Fruit fly (Drosophila melanogaster) whole organism, embryonic: ENCODE measurements around the gene CG1552.

Experiments used
- ATbp ChIP-seq: fragments of 200-800 bp; sonication (Bioruptor generic); optimal IDR thresholded peaks from 2 replicates; lab custom pipeline; 2017; ENCODE audit warnings: missing biosample characterization, mild to moderate bottlenecking, missing genetic modification characterization, missing genetic modification reagents
- CG10209 ChIP-seq: fragments of 200-800 bp; sonication (Bioruptor generic); optimal IDR thresholded peaks from 3 replicates; lab custom pipeline; 2017; ENCODE audit warnings: missing biosample characterization, mild to moderate bottlenecking, missing genetic modification characterization, missing genetic modification reagents
- CG12155 ChIP-seq: fragments of 200-800 bp; sonication (Bioruptor generic); optimal IDR thresholded peaks from 3 replicates; lab custom pipeline; 2016; ENCODE audit warnings: missing biosample characterization, missing genetic modification characterization
- CG12299 ChIP-seq: fragments of 200-800 bp; sonication (Bioruptor generic); optimal IDR thresholded peaks from 2 replicates; lab custom pipeline; 2018; ENCODE audit warnings: missing biosample characterization, mild to moderate bottlenecking, missing genetic modification characterization
- CG12744 ChIP-seq: fragments of 200-800 bp; sonication (Bioruptor generic); optimal IDR thresholded peaks from 2 replicates; lab custom pipeline; 2016; ENCODE audit warnings: missing biosample characterization, missing genetic modification characterization
- CG13296 ChIP-seq: fragments of 200-800 bp; sonication (Bioruptor generic); optimal IDR thresholded peaks from 3 replicates; lab custom pipeline; 2018; ENCODE audit warnings: missing biosample characterization, mild to moderate bottlenecking, missing genetic modification characterization
- CG13775 ChIP-seq: fragments of 200-800 bp; sonication (Bioruptor generic); optimal IDR thresholded peaks from 3 replicates; lab custom pipeline; 2017; ENCODE audit warnings: missing biosample characterization, mild to moderate bottlenecking, missing genetic modification characterization
- CG15269 ChIP-seq: fragments of 200-800 bp; sonication (Bioruptor generic); optimal IDR thresholded peaks from 2 replicates; lab custom pipeline; 2018; ENCODE audit warnings: missing biosample characterization, mild to moderate bottlenecking, missing genetic modification characterization, moderate library complexity
- CG1602 ChIP-seq: fragments of 200-800 bp; sonication (Bioruptor generic); optimal IDR thresholded peaks from 3 replicates; lab custom pipeline; 2016; ENCODE audit warnings: missing biosample characterization, missing genetic modification characterization
- CG17328 ChIP-seq: fragments of 200-800 bp; sonication (Bioruptor generic); IDR thresholded peaks from 2 replicates; pipeline ENCODE4 v1.3.6; 2022; ENCODE audit warnings: missing biosample characterization, missing genetic modification characterization
- CG2116 ChIP-seq: fragments of 200-800 bp; sonication (Bioruptor generic); optimal IDR thresholded peaks from 3 replicates; lab custom pipeline; 2018; ENCODE audit warnings: missing biosample characterization, mild to moderate bottlenecking, missing genetic modification characterization
- CG2199 ChIP-seq: fragments of 200-800 bp; sonication (Bioruptor generic); IDR thresholded peaks from 3 replicates; pipeline ENCODE4 v1.3.6; 2022; ENCODE audit warnings: missing biosample characterization, missing genetic modification characterization
- CG31441 ChIP-seq: fragments of 200-800 bp; sonication (Bioruptor generic); IDR thresholded peaks from 2 replicates; pipeline ENCODE4 v1.3.6; 2022; ENCODE audit warnings: missing biosample characterization, missing genetic modification characterization
- CG32532 ChIP-seq: fragments of 200-800 bp; sonication (Bioruptor generic); IDR thresholded peaks from 2 replicates; pipeline ENCODE4 v1.3.6; 2022; ENCODE audit warnings: missing biosample characterization, missing genetic modification characterization
- CG32767 ChIP-seq: fragments of 200-800 bp; sonication (Bioruptor generic); IDR thresholded peaks from 2 replicates; pipeline ENCODE4 v1.3.6; 2022; ENCODE audit warnings: missing biosample characterization, missing genetic modification characterization
- CG4360 ChIP-seq: fragments of 200-800 bp; sonication (Bioruptor generic); IDR thresholded peaks from 2 replicates; pipeline ENCODE4 v1.3.6; 2022; ENCODE audit warnings: missing biosample characterization, missing genetic modification characterization
- CG4617 ChIP-seq: fragments of 200-800 bp; sonication (Bioruptor generic); optimal IDR thresholded peaks from 3 replicates; lab custom pipeline; 2016; ENCODE audit warnings: missing biosample characterization, missing genetic modification characterization, borderline replicate concordance
- CG6854 ChIP-seq: fragments of 200-800 bp; sonication (Bioruptor generic); optimal IDR thresholded peaks from 3 replicates; lab custom pipeline; 2017; ENCODE audit warnings: missing biosample characterization, mild to moderate bottlenecking, missing genetic modification characterization
- CG8924 ChIP-seq: fragments of 200-800 bp; optimal IDR thresholded peaks from 3 replicates; lab custom pipeline; 2019; ENCODE audit warnings: missing biosample characterization, mild to moderate bottlenecking, missing genetic modification characterization, moderate library complexity
- CrebB ChIP-seq: fragments of 200-800 bp; sonication (Bioruptor generic); optimal IDR thresholded peaks from 3 replicates; lab custom pipeline; 2018; ENCODE audit warnings: missing biosample characterization, mild to moderate bottlenecking, missing genetic modification characterization
- D19B ChIP-seq: fragments of 200-800 bp; sonication (Bioruptor generic); optimal IDR thresholded peaks from 2 replicates; lab custom pipeline; 2017; ENCODE audit warnings: missing biosample characterization, mild to moderate bottlenecking, missing genetic modification characterization
- Fer3 ChIP-seq: fragments of 200-800 bp; sonication (Bioruptor generic); optimal IDR thresholded peaks from 2 replicates; lab custom pipeline; 2018; ENCODE audit warnings: missing biosample characterization, mild to moderate bottlenecking, missing genetic modification characterization, moderate library complexity
- Gug ChIP-seq: fragments of 200-800 bp; sonication (Bioruptor generic); IDR thresholded peaks from 4 replicates; pipeline ENCODE4 v1.3.6; 2022; ENCODE audit warnings: missing biosample characterization, missing genetic modification characterization
- H15 ChIP-seq: fragments of 200-800 bp; sonication (Bioruptor generic); IDR thresholded peaks from 3 replicates; pipeline ENCODE4 v1.3.6; 2022; ENCODE audit warnings: missing biosample characterization, missing genetic modification characterization
- H2.0 ChIP-seq: fragments of 200-800 bp; sonication (Bioruptor generic); IDR thresholded peaks from 2 replicates; pipeline ENCODE4 v1.3.6; 2022; ENCODE audit warnings: missing biosample characterization, missing genetic modification characterization
- HmgZ ChIP-seq: fragments of 200-800 bp; sonication (Bioruptor generic); optimal IDR thresholded peaks from 2 replicates; lab custom pipeline; 2018; ENCODE audit warnings: missing biosample characterization, mild to moderate bottlenecking, missing genetic modification characterization
- Hr3 ChIP-seq: fragments of 200-800 bp; sonication (Bioruptor generic); optimal IDR thresholded peaks from 3 replicates; lab custom pipeline; 2016; ENCODE audit warnings: missing biosample characterization, missing genetic modification characterization
- Med ChIP-seq: fragments of 200-800 bp; sonication (Bioruptor generic); peaks from one replicate; lab custom pipeline; 2016; ENCODE audit warnings: missing biosample characterization, missing genetic modification characterization, mild to moderate bottlenecking, inconsistent platforms, moderate library complexity
- Mrtf ChIP-seq: fragments of 200-800 bp; sonication (Bioruptor generic); IDR thresholded peaks from 3 replicates; pipeline ENCODE4 v1.3.6; 2022; ENCODE audit warnings: missing biosample characterization, missing genetic modification characterization
- Nf-YB ChIP-seq: fragments of 200-800 bp; sonication (Bioruptor generic); optimal IDR thresholded peaks from 3 replicates; lab custom pipeline; 2019; ENCODE audit warnings: missing biosample characterization, mild to moderate bottlenecking, missing genetic modification characterization, moderate library complexity
- Taf1 ChIP-seq: fragments of 200-800 bp; sonication (Bioruptor generic); IDR thresholded peaks from 2 replicates; pipeline ENCODE4 v1.3.6; 2022; ENCODE audit warnings: missing biosample characterization, missing genetic modification characterization
- Usf ChIP-seq: fragments of 200-800 bp; sonication (Bioruptor generic); optimal IDR thresholded peaks from 2 replicates; lab custom pipeline; 2017; ENCODE audit warnings: missing genotype, missing biosample characterization, missing genetic modification characterization
- ara ChIP-seq: fragments of 200-800 bp; sonication (Bioruptor generic); IDR thresholded peaks from 2 replicates; pipeline ENCODE4 v1.3.6; 2022; ENCODE audit warnings: missing biosample characterization, missing genetic modification characterization
- crp ChIP-seq, 2 experiments: fragments of 200-800 bp; sonication (Bioruptor generic); optimal IDR thresholded peaks; 2 replicates in 1 of 2; 3 replicates in 1 of 2; lab custom pipeline; 2017; ENCODE audit warnings: missing biosample characterization in 2 of 2, missing genetic modification characterization in 2 of 2, mild to moderate bottlenecking in 1 of 2, moderate library complexity in 1 of 2
- dan ChIP-seq: fragments of 200-800 bp; sonication (Bioruptor generic); IDR thresholded peaks from 2 replicates; pipeline ENCODE4 v1.3.6; 2022; ENCODE audit warnings: missing biosample characterization, missing genetic modification characterization
- danr ChIP-seq: fragments of 200-800 bp; sonication (Bioruptor generic); IDR thresholded peaks from 2 replicates; pipeline ENCODE4 v1.3.6; 2022; ENCODE audit warnings: missing biosample characterization, missing genetic modification characterization
- esg ChIP-seq: fragments of 200-800 bp; sonication (Bioruptor generic); conservative IDR thresholded peaks from 2 replicates; pipeline ENCODE4 v1.3.6; 2022; ENCODE audit warnings: missing biosample characterization, missing genetic modification characterization
- fu2 ChIP-seq: fragments of 200-800 bp; sonication (Bioruptor generic); optimal IDR thresholded peaks from 2 replicates; lab custom pipeline; 2016; ENCODE audit warnings: missing biosample characterization, missing genetic modification characterization
- gro ChIP-seq: fragments of 200-800 bp; sonication (Bioruptor generic); optimal IDR thresholded peaks from 2 replicates; lab custom pipeline; 2016; ENCODE audit warnings: missing biosample characterization, missing genetic modification characterization
- lab ChIP-seq: fragments of 200-800 bp; sonication (Bioruptor generic); optimal IDR thresholded peaks from 3 replicates; lab custom pipeline; 2017; ENCODE audit warnings: missing biosample characterization, missing genetic modification characterization, mild to moderate bottlenecking, moderate library complexity, missing genetic modification reagents
- pzg ChIP-seq: fragments of 200-800 bp; sonication (Bioruptor generic); optimal IDR thresholded peaks from 3 replicates; lab custom pipeline; 2018; ENCODE audit warnings: missing biosample characterization, mild to moderate bottlenecking, missing genetic modification characterization, moderate library complexity
- row ChIP-seq: fragments of 200-800 bp; sonication (Bioruptor generic); IDR thresholded peaks from 3 replicates; pipeline ENCODE4 v1.3.6; 2022; ENCODE audit warnings: missing biosample characterization, missing genetic modification characterization
- run ChIP-seq: fragments of 200-800 bp; sonication (Bioruptor generic); optimal IDR thresholded peaks from 3 replicates; lab custom pipeline; 2018; ENCODE audit warnings: missing biosample characterization, mild to moderate bottlenecking, missing genetic modification characterization
- sens-2 ChIP-seq: fragments of 200-800 bp; sonication (Bioruptor generic); IDR thresholded peaks from 2 replicates; pipeline ENCODE4 v1.3.6; 2022; ENCODE audit warnings: missing biosample characterization, missing genetic modification characterization
- seq ChIP-seq: fragments of 200-800 bp; sonication (Bioruptor generic); IDR thresholded peaks from 2 replicates; pipeline ENCODE4 v1.3.6; 2022; ENCODE audit warnings: missing biosample characterization, missing genetic modification characterization
- shn ChIP-seq: fragments of 200-800 bp; sonication (Bioruptor generic); optimal IDR thresholded peaks from 3 replicates; lab custom pipeline; 2016; ENCODE audit warnings: missing biosample characterization, missing genetic modification characterization
- so ChIP-seq: fragments of 200-800 bp; sonication (Bioruptor generic); IDR thresholded peaks from 3 replicates; pipeline ENCODE4 v1.3.6; 2022; ENCODE audit warnings: missing biosample characterization, missing genetic modification characterization
- sqz ChIP-seq: fragments of 200-800 bp; sonication (Bioruptor generic); optimal IDR thresholded peaks from 3 replicates; lab custom pipeline; 2018; ENCODE audit warnings: missing biosample characterization, mild to moderate bottlenecking, missing genetic modification characterization
- ssp ChIP-seq: fragments of 200-800 bp; sonication (Bioruptor generic); IDR thresholded peaks from 2 replicates; pipeline ENCODE4 v1.3.6; 2022; ENCODE audit warnings: missing biosample characterization, missing genetic modification characterization
- tap ChIP-seq: fragments of 200-800 bp; optimal IDR thresholded peaks from 3 replicates; lab custom pipeline; 2019; ENCODE audit warnings: missing biosample characterization, mild to moderate bottlenecking, missing genetic modification characterization, moderate library complexity
- tin ChIP-seq: fragments of 200-800 bp; sonication (Bioruptor generic); optimal IDR thresholded peaks from 3 replicates; lab custom pipeline; 2016; ENCODE audit warnings: missing biosample characterization, missing genetic modification characterization

CG1552 gene

DNA sequence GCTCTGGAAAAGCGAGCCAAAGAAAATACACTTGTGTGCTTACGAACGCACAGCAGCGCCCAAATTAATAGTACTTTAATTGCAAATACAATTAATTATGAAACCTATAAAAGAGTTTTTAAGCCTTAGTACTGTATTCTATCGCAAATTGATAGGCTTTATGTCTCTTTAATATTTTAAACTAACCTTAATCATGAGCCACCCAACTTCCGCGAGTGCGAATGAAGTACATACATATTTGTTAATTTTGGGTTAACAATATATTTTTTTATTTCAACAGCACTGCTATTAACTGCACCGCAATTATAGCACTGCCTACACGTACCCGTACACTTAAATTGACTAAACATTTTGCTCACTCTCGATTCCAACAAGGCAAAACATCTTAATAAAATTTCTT is 27.9 kb upstream of the CG1552 start (continued):
- TF ChIP-seq Fer3 (peak; percentile 58), H2.0 (GFP tag; lab: Robert Waterston, UW) (peak; percentile 26; the same call in 1 of the 2 replicates), crp (GFP tag; optimal IDR thresholded peaks at IDR 0.05; lab: Kevin White, UChicago) (no peak), pzg (GFP tag; lab: Kevin White, UChicago) (no peak), Nf-YB (no peak), CrebB (no peak), seq (GFP tag; lab: Robert Waterston, UW) (peak; percentile 48; the same call in 1 of the 2 replicates), CG8924 (peak; percentile 48), CG15269 (peak; percentile 71), Mrtf (GFP tag; lab: Robert Waterston, UW) (no peak), danr (peak; percentile 36; the same call in 1 of the 2 replicates), row (peak; percentile 64), Med (GFP tag; lab: Kevin White, UChicago) (peak; percentile 85), ATbp (GFP tag; lab: Kevin White, UChicago) (peak; percentile 27), CG12744 (GFP tag; lab: Kevin White, UChicago) (no peak), fu2 (no peak), so (GFP tag; lab: Robert Waterston, UW) (peak; percentile 12; the same call in 1 of the 3 replicates), CG4360 (GFP tag; lab: Robert Waterston, UW) (no peak), esg (0 out of 2 replicates have a peak, but pooled peaks have one; percentile 31), D19B (GFP tag; lab: Kevin White, UChicago) (peak; percentile 5), lab (GFP tag; lab: Kevin White, UChicago) (peak; percentile 77), tin (GFP tag; lab: Kevin White, UChicago) (peak; percentile 34), CG4617 (no peak), gro (GFP tag; lab: Kevin White, UChicago) (no peak), CG12155 (GFP tag; lab: Kevin White, UChicago) (no peak), CG17328 (peak; percentile 30; the same call in 1 of the 2 replicates), shn (GFP tag; lab: Kevin White, UChicago) (peak; percentile 16), sens-2 (GFP tag; lab: Robert Waterston, UW) (no peak), sqz (GFP tag; lab: Kevin White, UChicago) (no peak), Hr3 (GFP tag; lab: Kevin White, UChicago) (peak; percentile 9), CG2116 (GFP tag; lab: Kevin White, UChicago) (no peak), Taf1 (GFP tag; lab: Robert Waterston, UW) (peak; percentile 22; the same call in 1 of the 2 replicates), CG31441 (GFP tag; lab: Robert Waterston, UW) (peak; percentile 40; the same call in 1 of the 2 replicates), run (no peak), CG1602 (GFP tag; lab: Kevin White, UChicago) (no peak), CG13296 (GFP tag; lab: Kevin White, UChicago) (no peak), CG2199 (no peak), CG32532 (GFP tag; lab: Robert Waterston, UW) (peak; percentile 31; the same call in 1 of the 2 replicates), CG13775 (GFP tag; lab: Kevin White, UChicago) (peak; percentile 32), H15 (GFP tag; lab: Robert Waterston, UW) (0 out of 3 replicates have a peak, but pooled peaks have one; percentile 22), ssp (GFP tag; lab: Robert Waterston, UW) (0 out of 2 replicates have a peak, but pooled peaks have one; percentile 17), tap (tag; lab: Kevin White, UChicago) (no peak), ara (GFP tag; lab: Robert Waterston, UW) (no peak), Gug (GFP tag; lab: Robert Waterston, UW) (0 out of 4 replicates have a peak, but pooled peaks have one; percentile 10), CG32767 (GFP tag; lab: Robert Waterston, UW) (0 out of 2 replicates have a peak, but pooled peaks have one; percentile 45), CG12299 (no peak), CG6854 (GFP tag; lab: Kevin White, UChicago) (peak; percentile 47), dan (GFP tag; lab: Robert Waterston, UW) (no peak), Usf (no peak), HmgZ (tag; lab: Kevin White, UChicago) (peak; percentile 14), CG10209 (GFP tag; lab: Kevin White, UChicago) (peak; percentile 49)
